Worm (Caenorhabditis elegans): Measurements from ENCODE around the gene aldo-2.

- TF ChIP-seq sox-4 (tag; optimal IDR thresholded peaks at IDR 0.05) (no peak), ceh-9 (tag; optimal IDR thresholded peaks at IDR 0.05) (no peak), tbx-7 (tag; optimal IDR thresholded peaks at IDR 0.05) (no peak), C38D4.7 (GFP tag; optimal IDR thresholded peaks at IDR 0.05) (no peak), lin-11 (tag; optimal IDR thresholded peaks at IDR 0.05) (no peak), gmeb-2 (tag; optimal IDR thresholded peaks at IDR 0.05) (no peak), ama-1 (optimal IDR thresholded peaks at IDR 0.05) (no peak), elt-2 (tag; optimal IDR thresholded peaks at IDR 0.05) (no peak), unc-55 (GFP tag; optimal IDR thresholded peaks at IDR 0.05) (no peak), unc-3 (GFP tag; conservative IDR thresholded peaks at IDR 0.05) (no peak), unc-3 (tag; optimal IDR thresholded peaks at IDR 0.05) (no peak), rnt-1 (tag; optimal IDR thresholded peaks at IDR 0.05) (no peak)
Measured at ce11 chrIII:5842920-5843319, 33.5 kb downstream of the aldo-2 start.
